Worm (Caenorhabditis elegans) whole organism, L2 larva: ENCODE measurements around the gene srab-21.

Source experiments
- ceh-82 ChIP-seq: fragments of 150-350 bp; optimal IDR thresholded peaks from 2 replicates; lab custom pipeline; 2014; ENCODE audit warnings: missing biosample characterization, missing genetic modification characterization
- lin-13 ChIP-seq: fragments of 150-350 bp; optimal IDR thresholded peaks from 2 replicates; lab custom pipeline; 2014; ENCODE audit warnings: missing biosample characterization, missing genetic modification reagents, missing genetic modification characterization
- mdl-1 ChIP-seq, 2 experiments: fragments of 150-350 bp in 1 of 2; sonication (generic microtip) in 1 of 2; optimal IDR thresholded peaks; 2 replicates each; lab custom pipeline; 2017; ENCODE audit warnings: missing biosample characterization in 2 of 2, missing genetic modification characterization in 2 of 2

DNA sequence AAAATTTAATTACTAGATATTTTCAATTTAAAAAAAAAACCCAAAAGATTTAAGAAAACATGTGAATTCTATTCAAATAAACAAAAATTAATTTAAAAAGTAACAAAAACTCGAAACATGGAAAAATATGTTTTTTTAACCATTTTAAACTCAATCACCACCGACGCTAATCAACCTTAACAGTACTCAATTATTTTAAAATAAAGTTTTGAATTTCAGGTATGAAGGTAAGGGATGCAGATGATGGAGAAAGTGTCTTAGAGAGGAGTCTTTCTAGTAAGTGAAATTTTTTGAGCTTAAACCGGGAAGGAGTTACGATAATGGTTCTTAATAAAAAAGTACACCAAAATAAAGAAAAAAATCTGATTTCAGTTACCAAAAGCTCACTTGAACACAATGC is 39.3 kb upstream of the srab-21 start, which contains the start of gene slc-28.1:
- no peak for TF ChIP-seq ceh-82 (tag; lab: Kevin White, UChicago)
- no peak for TF ChIP-seq lin-13 (GFP tag; lab: Kevin White, UChicago)
- no peak for TF ChIP-seq mdl-1 (tag; optimal IDR thresholded peaks at IDR 0.05; lab: Kevin White, UChicago)
